Worm (Caenorhabditis elegans): ENCODE measurements around the gene Y50E8A.1.

ce11 chrV:14725409-14725808 lies 1.3 kb upstream of the Y50E8A.1 start:
- TF ChIP-seq sma-9 (GFP tag; optimal IDR thresholded peaks at IDR 0.05) = peak; percentile 77
- no peak for TF ChIP-seq sma-9 (tag; optimal IDR thresholded peaks at IDR 0.05)
- TF ChIP-seq unc-39 (tag; optimal IDR thresholded peaks at IDR 0.05) = no peak
- no peak for TF ChIP-seq lsy-2 (tag; optimal IDR thresholded peaks at IDR 0.05)
- no peak for TF ChIP-seq lin-39 (tag; optimal IDR thresholded peaks at IDR 0.05)

Data from whole organism, L2 larva.